Fruit fly (Drosophila melanogaster) whole organism, embryonic: Measurements from ENCODE around the gene Ifrd1.

Experiments
- Aef1 ChIP-seq: fragments of 200-800 bp; sonication (Bioruptor generic); IDR thresholded peaks from 3 replicates; pipeline ENCODE4 v1.3.6; 2022; ENCODE audit warnings: missing biosample characterization, missing genetic modification characterization
- Asciz ChIP-seq: fragments of 200-800 bp; sonication (Bioruptor generic); optimal IDR thresholded peaks from 2 replicates; lab custom pipeline; 2017; ENCODE audit warnings: missing biosample characterization, mild to moderate bottlenecking, missing genetic modification characterization, missing genetic modification reagents
- CG10654 ChIP-seq: fragments of 200-800 bp; sonication (Bioruptor generic); optimal IDR thresholded peaks from 2 replicates; lab custom pipeline; 2016; ENCODE audit warnings: missing biosample characterization, missing genetic modification characterization
- CG11560 ChIP-seq: fragments of 200-800 bp; sonication (Bioruptor generic); IDR thresholded peaks from 3 replicates; pipeline ENCODE4 v1.3.6; 2022; ENCODE audit warnings: missing biosample characterization, missing genetic modification characterization
- CG13624 ChIP-seq: fragments of 200-800 bp; sonication (Bioruptor generic); optimal IDR thresholded peaks from 2 replicates; lab custom pipeline; 2016; ENCODE audit warnings: missing biosample characterization, missing genetic modification characterization
- CG17186 ChIP-seq: fragments of 200-800 bp; sonication (Bioruptor generic); optimal IDR thresholded peaks from 3 replicates; lab custom pipeline; 2017; ENCODE audit warnings: missing biosample characterization, missing genetic modification reagents, missing genetic modification characterization
- CG17829 ChIP-seq: fragments of 200-800 bp; optimal IDR thresholded peaks from 2 replicates; lab custom pipeline; 2019; ENCODE audit warnings: missing biosample characterization, mild to moderate bottlenecking, missing genetic modification characterization, moderate library complexity
- CG2116 ChIP-seq: fragments of 200-800 bp; sonication (Bioruptor generic); optimal IDR thresholded peaks from 3 replicates; lab custom pipeline; 2018; ENCODE audit warnings: missing biosample characterization, mild to moderate bottlenecking, missing genetic modification characterization
- CG31224 ChIP-seq: fragments of 200-800 bp; sonication (Bioruptor generic); IDR thresholded peaks from 2 replicates; pipeline ENCODE4 v1.3.6; 2022; ENCODE audit warnings: missing biosample characterization, missing genetic modification characterization
- CG3281 ChIP-seq: fragments of 200-800 bp; sonication (Bioruptor generic); optimal IDR thresholded peaks from 3 replicates; lab custom pipeline; 2017; ENCODE audit warnings: missing biosample characterization, mild to moderate bottlenecking, missing genetic modification characterization
- CG4424 ChIP-seq: fragments of 200-800 bp; sonication (Bioruptor generic); optimal IDR thresholded peaks from 3 replicates; lab custom pipeline; 2016; ENCODE audit warnings: missing biosample characterization, missing genetic modification characterization
- CG4617 ChIP-seq: fragments of 200-800 bp; sonication (Bioruptor generic); optimal IDR thresholded peaks from 3 replicates; lab custom pipeline; 2016; ENCODE audit warnings: missing biosample characterization, missing genetic modification characterization, borderline replicate concordance
- CG6654 ChIP-seq: fragments of 200-800 bp; sonication (Bioruptor generic); optimal IDR thresholded peaks from 2 replicates; lab custom pipeline; 2017; ENCODE audit warnings: missing biosample characterization, mild to moderate bottlenecking, missing genetic modification characterization
- CG6791 ChIP-seq: fragments of 200-800 bp; sonication (Bioruptor generic); IDR thresholded peaks from 3 replicates; pipeline ENCODE4 v1.3.6; 2022; ENCODE audit warnings: missing biosample characterization, missing genetic modification characterization; ENCODE audit not compliant: partially characterized antibody
- CG6854 ChIP-seq: fragments of 200-800 bp; sonication (Bioruptor generic); optimal IDR thresholded peaks from 3 replicates; lab custom pipeline; 2017; ENCODE audit warnings: missing biosample characterization, mild to moderate bottlenecking, missing genetic modification characterization
- CG7987 ChIP-seq: fragments of 200-800 bp; sonication (Bioruptor generic); optimal IDR thresholded peaks from 2 replicates; lab custom pipeline; 2018; ENCODE audit warnings: missing biosample characterization, mild to moderate bottlenecking, missing genetic modification characterization, moderate library complexity
- CG8359 ChIP-seq: fragments of 200-800 bp; sonication (Bioruptor generic); optimal IDR thresholded peaks from 2 replicates; lab custom pipeline; 2017; ENCODE audit warnings: missing biosample characterization, mild to moderate bottlenecking, missing genetic modification characterization, borderline replicate concordance
- CG9609 ChIP-seq: fragments of 200-800 bp; sonication (Bioruptor generic); optimal IDR thresholded peaks from 3 replicates; lab custom pipeline; 2016; ENCODE audit warnings: missing biosample characterization, missing genetic modification characterization
- D ChIP-seq, 2 experiments: fragments of 200-800 bp in 1 of 2; fragments of >200 bp in 1 of 2; sonication (Bioruptor generic) in 1 of 2; optimal IDR thresholded peaks; 2 replicates in 1 of 2; 3 replicates in 1 of 2; lab custom pipeline; 2017; ENCODE audit warnings: mild to moderate bottlenecking in 1 of 2, missing biosample characterization in 1 of 2, missing genetic modification characterization in 1 of 2, missing genetic modification reagents in 1 of 2
- Deaf1 ChIP-seq: fragments of 200-800 bp; optimal IDR thresholded peaks from 3 replicates; lab custom pipeline; 2019; ENCODE audit warnings: missing biosample characterization, mild to moderate bottlenecking, missing genetic modification characterization, moderate library complexity
- Gug ChIP-seq: fragments of 200-800 bp; sonication (Bioruptor generic); IDR thresholded peaks from 4 replicates; pipeline ENCODE4 v1.3.6; 2022; ENCODE audit warnings: missing biosample characterization, missing genetic modification characterization
- HHEX ChIP-seq: fragments of 200-800 bp; sonication (Bioruptor generic); optimal IDR thresholded peaks from 3 replicates; lab custom pipeline; 2017; ENCODE audit warnings: missing biosample characterization, mild to moderate bottlenecking, missing genetic modification characterization, missing genetic modification reagents
- Hmx ChIP-seq: fragments of 200-800 bp; sonication (Bioruptor generic); optimal IDR thresholded peaks from 2 replicates; lab custom pipeline; 2016; ENCODE audit warnings: missing biosample characterization, missing genetic modification characterization
- Hr78 ChIP-seq, 2 experiments: fragments of 200-800 bp in 1 of 2; fragments of >200 bp in 1 of 2; sonication (Bioruptor generic) in 1 of 2; optimal IDR thresholded peaks; 2 replicates each; lab custom pipeline; 2017 to 2019; ENCODE audit warnings: missing biosample characterization in 2 of 2, missing genetic modification characterization in 2 of 2, mild to moderate bottlenecking in 1 of 2, moderate library complexity in 1 of 2
- Lim3 ChIP-seq: fragments of 200-800 bp; sonication (Bioruptor generic); IDR thresholded peaks from 2 replicates; pipeline ENCODE4 v1.3.6; 2022; ENCODE audit warnings: missing biosample characterization, missing genetic modification characterization
- Oli ChIP-seq: fragments of 200-800 bp; sonication (Bioruptor generic); optimal IDR thresholded peaks from 2 replicates; lab custom pipeline; 2018; ENCODE audit warnings: missing biosample characterization, mild to moderate bottlenecking, missing genetic modification characterization, moderate library complexity
- Sry-δ ChIP-seq: fragments of 200-800 bp; sonication (Bioruptor generic); optimal IDR thresholded peaks from 2 replicates; lab custom pipeline; 2016; ENCODE audit warnings: missing biosample characterization, missing genetic modification characterization
- bcd ChIP-seq: fragments of 200-800 bp; sonication (Bioruptor generic); optimal IDR thresholded peaks from 2 replicates; lab custom pipeline; 2017; ENCODE audit warnings: missing biosample characterization, mild to moderate bottlenecking, missing genetic modification characterization
- da ChIP-seq: fragments of 200-800 bp; sonication (Bioruptor generic); optimal IDR thresholded peaks from 2 replicates; lab custom pipeline; 2016; ENCODE audit warnings: missing biosample characterization, missing genetic modification characterization
- danr ChIP-seq: fragments of 200-800 bp; sonication (Bioruptor generic); IDR thresholded peaks from 2 replicates; pipeline ENCODE4 v1.3.6; 2022; ENCODE audit warnings: missing biosample characterization, missing genetic modification characterization
- disco-r ChIP-seq: fragments of 200-800 bp; sonication (Bioruptor generic); optimal IDR thresholded peaks from 2 replicates; lab custom pipeline; 2016; ENCODE audit warnings: missing biosample characterization, missing genetic modification characterization
- exex ChIP-seq: fragments of 200-800 bp; sonication (Bioruptor generic); optimal IDR thresholded peaks from 4 replicates; lab custom pipeline; 2018; ENCODE audit warnings: missing biosample characterization, mild to moderate bottlenecking, missing genetic modification characterization, moderate library complexity
- fd64A ChIP-seq: fragments of 200-800 bp; sonication (Bioruptor generic); optimal IDR thresholded peaks from 3 replicates; lab custom pipeline; 2018; ENCODE audit warnings: missing biosample characterization, mild to moderate bottlenecking, missing genetic modification characterization
- gem ChIP-seq: fragments of 200-800 bp; sonication (Bioruptor generic); optimal IDR thresholded peaks from 2 replicates; lab custom pipeline; 2019; ENCODE audit warnings: missing biosample characterization, mild to moderate bottlenecking, missing genetic modification characterization, moderate library complexity
- jigr1 ChIP-seq: fragments of 200-800 bp; sonication (Bioruptor generic); IDR thresholded peaks from 3 replicates; pipeline ENCODE4 v1.3.6; 2022; ENCODE audit warnings: missing biosample characterization, missing genetic modification characterization
- jing ChIP-seq: fragments of 200-800 bp; sonication (Bioruptor generic); optimal IDR thresholded peaks from 2 replicates; lab custom pipeline; 2018; ENCODE audit warnings: missing biosample characterization, mild to moderate bottlenecking, missing genetic modification characterization
- kni ChIP-seq: fragments of 200-800 bp; sonication (Bioruptor generic); optimal IDR thresholded peaks from 3 replicates; lab custom pipeline; 2017; ENCODE audit warnings: mild to moderate bottlenecking, missing biosample characterization, missing genetic modification reagents, missing genetic modification characterization
- oc ChIP-seq: fragments of 200-800 bp; sonication (Bioruptor generic); optimal IDR thresholded peaks from 2 replicates; lab custom pipeline; 2018; ENCODE audit warnings: missing biosample characterization, mild to moderate bottlenecking, missing genetic modification characterization, moderate library complexity
- pan ChIP-seq, 4 experiments: fragments of >200 bp in 3 of 4; fragments of 200-800 bp in 1 of 4; sonication (Bioruptor generic) in 1 of 4; optimal IDR thresholded peaks in 3 of 4; IDR thresholded peaks in 1 of 4; 2 replicates each; pipeline versions ENCODE4 v1.3.6 to Lab custom; 2017 to 2022; ENCODE audit warnings: missing biosample characterization in 2 of 4, missing genetic modification characterization in 2 of 4, mixed read lengths in 1 of 4
- prd ChIP-seq, 3 experiments: fragments of >200 bp in 2 of 3; fragments of 200-800 bp in 1 of 3; sonication (Bioruptor generic) in 1 of 3; optimal IDR thresholded peaks in 2 of 3; IDR thresholded peaks in 1 of 3; 2 replicates in 2 of 3; 3 replicates in 1 of 3; pipeline versions ENCODE4 v1.3.6 to Lab custom; 2017 to 2022; ENCODE audit warnings: missing biosample characterization in 1 of 3, missing genetic modification characterization in 1 of 3
- pros ChIP-seq: fragments of 200-800 bp; sonication (Bioruptor generic); optimal IDR thresholded peaks from 3 replicates; lab custom pipeline; 2019; ENCODE audit warnings: missing biosample characterization, mild to moderate bottlenecking, missing genetic modification characterization, moderate library complexity
- sc ChIP-seq, 3 experiments: fragments of >200 bp in 2 of 3; fragments of 200-800 bp in 1 of 3; sonication (Bioruptor generic) in 1 of 3; optimal IDR thresholded peaks; 2 replicates in 2 of 3; 3 replicates in 1 of 3; lab custom pipeline; 2017; ENCODE audit warnings: mild to moderate bottlenecking in 1 of 3, missing biosample characterization in 1 of 3, missing genetic modification characterization in 1 of 3, missing genetic modification reagents in 1 of 3
- sens ChIP-seq: fragments of 200-800 bp; sonication (Bioruptor generic); peaks from one replicate; lab custom pipeline; 2016; ENCODE audit warnings: missing biosample characterization, missing genetic modification characterization
- sens-2 ChIP-seq: fragments of 200-800 bp; sonication (Bioruptor generic); IDR thresholded peaks from 2 replicates; pipeline ENCODE4 v1.3.6; 2022; ENCODE audit warnings: missing biosample characterization, missing genetic modification characterization
- sob ChIP-seq: fragments of 200-800 bp; sonication (Bioruptor generic); IDR thresholded peaks from 2 replicates; pipeline ENCODE4 v1.3.6; 2022; ENCODE audit warnings: missing biosample characterization, missing genetic modification characterization
- tin ChIP-seq: fragments of 200-800 bp; sonication (Bioruptor generic); optimal IDR thresholded peaks from 3 replicates; lab custom pipeline; 2016; ENCODE audit warnings: missing biosample characterization, missing genetic modification characterization
- z ChIP-seq: fragments of 200-800 bp; sonication (Bioruptor generic); IDR thresholded peaks from 3 replicates; pipeline ENCODE4 v1.3.6; 2022; ENCODE audit warnings: missing biosample characterization, missing genetic modification characterization

The Ifrd1 gene

DNA sequence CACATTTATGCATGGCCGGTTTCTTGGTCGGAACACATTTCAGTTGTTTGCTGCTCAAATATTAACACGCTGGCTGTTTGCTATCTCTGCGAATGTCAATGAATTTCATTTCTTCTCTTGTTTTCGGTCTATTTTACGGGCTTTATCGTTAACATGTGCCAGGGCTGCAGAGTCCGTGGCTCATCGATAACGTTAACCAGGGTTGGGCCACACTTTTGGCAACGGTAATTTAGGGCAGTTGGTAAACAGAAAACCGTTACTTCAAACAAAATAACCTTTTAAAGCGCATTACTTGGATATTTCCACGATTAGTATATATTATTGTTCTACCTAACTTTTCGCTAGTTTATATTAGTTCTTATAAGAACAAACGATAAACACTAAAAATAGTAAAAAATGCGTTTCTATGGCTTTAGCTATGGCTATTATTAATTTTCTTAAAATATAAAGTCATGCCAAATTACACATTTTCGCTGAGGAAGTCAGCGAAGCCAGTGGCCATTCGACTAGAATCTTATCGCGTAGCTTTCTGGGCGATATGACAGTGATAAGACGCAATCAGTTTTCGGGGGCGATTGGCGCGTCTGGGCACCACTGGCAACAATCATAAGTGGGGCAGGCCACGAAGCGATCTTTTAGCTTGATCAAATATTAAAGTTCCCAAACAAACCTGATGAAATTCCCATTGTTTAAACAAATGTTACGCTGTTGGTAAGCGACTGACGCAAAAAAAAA is 8.8 kb upstream of the Ifrd1 start (continued):
- no peak for TF ChIP-seq CG6654 (GFP tag; lab: Kevin White, UChicago)
- TF ChIP-seq CG6791 (GFP tag; lab: Robert Waterston, UW), result no peak
- peak; percentile 7 for TF ChIP-seq CG10654 (GFP tag; lab: Kevin White, UChicago)
- TF ChIP-seq sob (GFP tag; lab: Robert Waterston, UW), result peak; percentile 76
- peak; percentile 47 for TF ChIP-seq CG4617 (GFP tag; lab: Kevin White, UChicago)
- peak; percentile 41 for TF ChIP-seq Sry-δ
- TF ChIP-seq bcd (GFP tag; lab: Kevin White, UChicago), result peak; percentile 17
- TF ChIP-seq CG11560, result no peak
- no peak for TF ChIP-seq sc (optimal IDR thresholded peaks at IDR 0.05; lab: Kevin White, UChicago)
- TF ChIP-seq sc (GFP tag; optimal IDR thresholded peaks at IDR 0.05; lab: Kevin White, UChicago), result no peak
- peak; percentile 60 for TF ChIP-seq CG2116 (GFP tag; lab: Kevin White, UChicago)
- TF ChIP-seq jing (GFP tag; lab: Kevin White, UChicago), result no peak
- no peak for TF ChIP-seq z
- TF ChIP-seq pan (optimal IDR thresholded peaks at IDR 0.05; lab: Kevin White, UChicago), result no peak
- TF ChIP-seq pan (GFP tag; optimal IDR thresholded peaks at IDR 0.05 in 1 of 2, IDR thresholded peaks at IDR 0.05 in 1 of 2), result no peak
- TF ChIP-seq Aef1 (GFP tag; lab: Robert Waterston, UW), result no peak
- TF ChIP-seq Oli (tag; lab: Kevin White, UChicago), result peak; percentile 29
- TF ChIP-seq CG17829 (tag; lab: Kevin White, UChicago), result peak; percentile 49
- TF ChIP-seq CG4424 (GFP tag; lab: Kevin White, UChicago), result no peak
- TF ChIP-seq danr (GFP tag; lab: Robert Waterston, UW), result no peak
- no peak for TF ChIP-seq fd64A (GFP tag; lab: Kevin White, UChicago)
- TF ChIP-seq prd (optimal IDR thresholded peaks at IDR 0.05; lab: Kevin White, UChicago), result no peak
- TF ChIP-seq prd (GFP tag; IDR thresholded peaks at IDR 0.05; lab: Robert Waterston, UW), result peak; percentile 33; the same call in 1 of the 3 replicates
- TF ChIP-seq HHEX (GFP tag; lab: Kevin White, UChicago), result peak; percentile 50
- no peak for TF ChIP-seq tin (GFP tag; lab: Kevin White, UChicago)
- TF ChIP-seq gem, result peak; percentile 67
- TF ChIP-seq CG9609 (GFP tag; lab: Kevin White, UChicago), result no peak
- no peak for TF ChIP-seq pros (GFP tag; lab: Kevin White, UChicago)
- peak; percentile 64 for TF ChIP-seq Asciz (GFP tag; lab: Kevin White, UChicago)
- TF ChIP-seq CG3281 (GFP tag; lab: Kevin White, UChicago), result peak; percentile 86
- TF ChIP-seq CG6854 (GFP tag; lab: Kevin White, UChicago), result peak; percentile 60
- no peak for TF ChIP-seq D (optimal IDR thresholded peaks at IDR 0.05; lab: Kevin White, UChicago)
- TF ChIP-seq D (GFP tag; optimal IDR thresholded peaks at IDR 0.05; lab: Kevin White, UChicago), result no peak
- TF ChIP-seq CG31224 (GFP tag; lab: Robert Waterston, UW), result peak; percentile 12; the same call in 1 of the 2 replicates
- peak; percentile 20 for TF ChIP-seq CG13624 (GFP tag; lab: Kevin White, UChicago)
- TF ChIP-seq jigr1 (GFP tag; lab: Robert Waterston, UW), result no peak
- peak in 1 of 2 experiments; percentile 7 for TF ChIP-seq Hr78 (GFP tag; optimal IDR thresholded peaks at IDR 0.05; lab: Kevin White, UChicago)
- peak; percentile 69 for TF ChIP-seq CG7987 (GFP tag; lab: Kevin White, UChicago)
- peak; percentile 37; the same call in 2 of the 4 replicates for TF ChIP-seq Gug (GFP tag; lab: Robert Waterston, UW)
- TF ChIP-seq sens (GFP tag; lab: Kevin White, UChicago), result peak; percentile 87
- peak; percentile 43 for TF ChIP-seq oc (tag; lab: Kevin White, UChicago)
- peak; percentile 27 for TF ChIP-seq Deaf1 (tag; lab: Kevin White, UChicago)
- no peak for TF ChIP-seq Hmx (GFP tag; lab: Kevin White, UChicago)
- peak; percentile 33 for TF ChIP-seq kni
- no peak for TF ChIP-seq Lim3
- peak; percentile 7 for TF ChIP-seq disco-r (GFP tag; lab: Kevin White, UChicago)
- TF ChIP-seq CG8359 (GFP tag; lab: Kevin White, UChicago), result no peak
- TF ChIP-seq exex, result no peak
- no peak for TF ChIP-seq sens-2 (GFP tag; lab: Robert Waterston, UW)
- no peak for TF ChIP-seq CG17186 (GFP tag; lab: Kevin White, UChicago)
- no peak for TF ChIP-seq da (GFP tag; lab: Kevin White, UChicago)
